Fruit fly (Drosophila melanogaster): Measurements from ENCODE around the gene CG1239.

The CG1239 gene

dm6 chr3R:5742278-5743196 lies 9.2 kb downstream of the CG1239 start, which contains the start of the genes Sym and Madm (continued):
- peak; percentile 86 for TF ChIP-seq CG13287 (GFP tag; IDR thresholded peaks at IDR 0.05; ENCODE audit: partially characterized antibody)
- TF ChIP-seq CG14014 (GFP tag; IDR thresholded peaks at IDR 0.05): no peak
- TF ChIP-seq ase (GFP tag; IDR thresholded peaks at IDR 0.05): no peak
- peak; percentile 54 for TF ChIP-seq CHES-1-like (GFP tag; optimal IDR thresholded peaks at IDR 0.05)
- no peak for TF ChIP-seq CG2202 (tag; optimal IDR thresholded peaks at IDR 0.05)
- TF ChIP-seq Six4 (GFP tag; optimal IDR thresholded peaks at IDR 0.05): peak; percentile 7
- TF ChIP-seq Oaz (GFP tag; IDR thresholded peaks at IDR 0.05): no peak
- no peak for TF ChIP-seq CG7372 (GFP tag; IDR thresholded peaks at IDR 0.05)
- TF ChIP-seq stc (GFP tag; IDR thresholded peaks at IDR 0.05): no peak
- TF ChIP-seq Dll (GFP tag; IDR thresholded peaks at IDR 0.05; ENCODE audit: partially characterized antibody): peak; percentile 88
- peak; percentile 45 for TF ChIP-seq ind (GFP tag; optimal IDR thresholded peaks at IDR 0.05)
- no peak for TF ChIP-seq pfk (GFP tag; optimal IDR thresholded peaks at IDR 0.05)
- peak; percentile 54 for TF ChIP-seq vfl (GFP tag; optimal IDR thresholded peaks at IDR 0.05)
- peak; percentile 96 for TF ChIP-seq Sin3A (optimal IDR thresholded peaks at IDR 0.05)
- peak; percentile 60 for TF ChIP-seq slbo (GFP tag; IDR thresholded peaks at IDR 0.05)
- TF ChIP-seq nau (GFP tag; optimal IDR thresholded peaks at IDR 0.05): no peak
- TF ChIP-seq CG14860 (GFP tag; IDR thresholded peaks at IDR 0.05; ENCODE audit: partially characterized antibody): peak; percentile 90; the same call in 2 of the 3 replicates
- no peak for TF ChIP-seq slou (GFP tag; optimal IDR thresholded peaks at IDR 0.05)
- no peak for TF ChIP-seq danr (GFP tag; IDR thresholded peaks at IDR 0.05)
- TF ChIP-seq corto (GFP tag; optimal IDR thresholded peaks at IDR 0.05): no peak
- TF ChIP-seq CG12071 (GFP tag; optimal IDR thresholded peaks at IDR 0.05): no peak
- TF ChIP-seq BEAF-32 (GFP tag; optimal IDR thresholded peaks at IDR 0.05): peak; percentile 95
- TF ChIP-seq ken (GFP tag; IDR thresholded peaks at IDR 0.05): no peak
- no peak for TF ChIP-seq Nf-YA (GFP tag; IDR thresholded peaks at IDR 0.05)
- no peak for TF ChIP-seq chm (GFP tag; IDR thresholded peaks at IDR 0.05)
- TF ChIP-seq Atf3 (GFP tag; optimal IDR thresholded peaks at IDR 0.05): no peak

dm6 chr3R:5746646-5747045 lies 13.3 kb downstream of the CG1239 start:
- TF ChIP-seq vvl (GFP tag; IDR thresholded peaks at IDR 0.05): no peak
- TF ChIP-seq CG31224 (GFP tag; IDR thresholded peaks at IDR 0.05): no peak
- TF ChIP-seq CG17361 (GFP tag; IDR thresholded peaks at IDR 0.05): no peak
- TF ChIP-seq gcm (GFP tag; optimal IDR thresholded peaks at IDR 0.05): no peak
- TF ChIP-seq Fer1 (GFP tag; optimal IDR thresholded peaks at IDR 0.05): peak; percentile 76
- TF ChIP-seq CG9437 (GFP tag; optimal IDR thresholded peaks at IDR 0.05): no peak
- TF ChIP-seq HLH4C (GFP tag; IDR thresholded peaks at IDR 0.05; ENCODE audit: partially characterized antibody): no peak
- TF ChIP-seq CG2875 (GFP tag; optimal IDR thresholded peaks at IDR 0.05): peak; percentile 36
- TF ChIP-seq CG2712 (tag; optimal IDR thresholded peaks at IDR 0.05): no peak
- TF ChIP-seq CG11560 (tag; IDR thresholded peaks at IDR 0.05): no peak
- no peak for TF ChIP-seq zf30C (GFP tag; optimal IDR thresholded peaks at IDR 0.05)
- peak; percentile 44 for TF ChIP-seq CG4328 (GFP tag; optimal IDR thresholded peaks at IDR 0.05)
- TF ChIP-seq Med (GFP tag): peak; percentile 55
- no peak for TF ChIP-seq toy (GFP tag; IDR thresholded peaks at IDR 0.05)
- TF ChIP-seq D19A (tag; optimal IDR thresholded peaks at IDR 0.05): no peak
- TF ChIP-seq CG15601 (tag; optimal IDR thresholded peaks at IDR 0.05): peak; percentile 53
- TF ChIP-seq CG10366 (GFP tag; IDR thresholded peaks at IDR 0.05): no peak
- peak; percentile 77 for TF ChIP-seq caup (GFP tag; optimal IDR thresholded peaks at IDR 0.05; ENCODE audit: severe bottlenecking)
- TF ChIP-seq Eip74EF (GFP tag; optimal IDR thresholded peaks at IDR 0.05): no peak
- no peak for TF ChIP-seq her (GFP tag; optimal IDR thresholded peaks at IDR 0.05)
- peak; percentile 12 for TF ChIP-seq pho (GFP tag; optimal IDR thresholded peaks at IDR 0.05)
- TF ChIP-seq CG43689 (GFP tag; IDR thresholded peaks at IDR 0.05): no peak
- TF ChIP-seq eyg (GFP tag; optimal IDR thresholded peaks at IDR 0.05): no peak
- TF ChIP-seq CG15696 (tag; optimal IDR thresholded peaks at IDR 0.05): no peak
- TF ChIP-seq CG32772 (GFP tag; IDR thresholded peaks at IDR 0.05): no peak
